Worm (Caenorhabditis elegans): ENCODE measurements around the gene cya-2.
"Not testable (repeated sequence)": the region's sequence is repeated elsewhere in the genome, so short reads cannot be mapped to it uniquely, and the experiment has no call there.

cya-2 gene

DNA sequence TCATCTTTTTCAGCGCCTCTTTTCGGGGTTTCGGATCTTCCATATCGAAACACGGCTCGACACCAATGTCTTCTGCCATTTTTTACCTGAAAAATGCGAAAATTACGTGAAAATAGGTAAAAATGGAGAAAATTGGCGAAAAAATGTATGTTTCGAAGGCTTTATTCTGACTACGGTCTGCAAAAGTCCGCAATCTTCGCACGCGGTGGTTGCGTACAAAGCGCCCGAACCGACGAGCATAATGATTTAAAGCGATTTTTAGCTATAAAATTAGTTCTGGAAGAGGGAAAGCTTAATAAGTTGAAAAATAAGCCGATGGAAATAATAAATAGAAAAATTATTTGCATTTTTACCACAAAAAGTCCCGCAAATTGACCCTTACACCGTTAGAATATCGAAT lies 35.6 kb upstream of the cya-2 start, which contains the start of gene F07E5.5:
TSS of gene F07E5.5 (minus strand) at position 86 of the 400 bp plus-strand sequence.
- TF ChIP-seq elt-2 (tag; optimal IDR thresholded peaks at IDR 0.05) (no peak), T23F11.4 (GFP tag; optimal IDR thresholded peaks at IDR 0.05) (no peak), ceh-19 (GFP tag; optimal IDR thresholded peaks at IDR 0.05) (no peak), nhr-11 (tag; optimal IDR thresholded peaks at IDR 0.05) (no peak), sox-4 (tag; optimal IDR thresholded peaks at IDR 0.05) (no peak), ceh-30 (tag; optimal IDR thresholded peaks at IDR 0.05) (no peak), ref-2 (tag; optimal IDR thresholded peaks at IDR 0.05) (no peak), lim-6 (tag; optimal IDR thresholded peaks at IDR 0.05) (no peak), ceh-14 (tag; optimal IDR thresholded peaks at IDR 0.05) (no peak), elt-4 (tag; optimal IDR thresholded peaks at IDR 0.05) (no peak), Y22D7AL.16 (tag; optimal IDR thresholded peaks at IDR 0.05) (no peak), tbx-2 (tag; optimal IDR thresholded peaks at IDR 0.05) (peak; percentile 1), pha-2 (tag; optimal IDR thresholded peaks at IDR 0.05) (no peak), ceh-34 (tag; optimal IDR thresholded peaks at IDR 0.05) (no peak), K09A11.1 (tag; optimal IDR thresholded peaks at IDR 0.05; ENCODE audit: insufficient read depth) (no peak), unc-55 (GFP tag; optimal IDR thresholded peaks at IDR 0.05) (no peak), nfya-1 (tag; optimal IDR thresholded peaks at IDR 0.05) (peak; percentile 42), unc-42 (tag; optimal IDR thresholded peaks at IDR 0.05) (peak; percentile 20), eyg-1 (tag; optimal IDR thresholded peaks at IDR 0.05) (no peak), pros-1 (tag; optimal IDR thresholded peaks at IDR 0.05) (no peak), ceh-22 (tag; optimal IDR thresholded peaks at IDR 0.05) (no peak)

DNA sequence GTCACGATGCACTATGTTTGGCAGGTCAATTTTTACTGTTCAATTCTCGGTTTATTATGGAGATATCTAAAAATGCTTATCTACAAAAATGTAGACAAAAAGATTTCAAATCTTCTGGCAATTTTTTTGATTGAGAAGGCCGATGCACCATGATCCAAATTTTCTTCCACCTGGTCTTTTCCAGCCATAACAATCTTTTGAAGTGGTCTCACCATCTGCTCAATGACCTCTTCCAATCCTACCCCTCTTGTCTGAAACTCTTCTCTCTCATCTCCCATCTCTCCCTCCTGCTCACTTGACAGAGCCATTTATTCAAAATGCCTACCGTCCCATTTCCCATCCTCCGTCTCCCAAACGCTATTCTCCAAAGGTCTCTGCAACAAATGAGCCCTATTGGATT lies 28.0 kb upstream of the cya-2 start, which contains the start of gene fbxb-35:
TSS of gene fbxb-35 (plus strand) at position 301 of the 400 bp plus-strand sequence.
- TF ChIP-seq eyg-1 (tag; optimal IDR thresholded peaks at IDR 0.05), result no peak
- no peak for TF ChIP-seq ref-2 (tag; optimal IDR thresholded peaks at IDR 0.05)
- no peak for TF ChIP-seq ets-4 (tag; optimal IDR thresholded peaks at IDR 0.05)
- no peak for TF ChIP-seq dmd-4 (tag; optimal IDR thresholded peaks at IDR 0.05; ENCODE audit: borderline replicate concordance)
- no peak for TF ChIP-seq ceh-14 (tag; optimal IDR thresholded peaks at IDR 0.05)
- no peak for TF ChIP-seq ceh-22 (tag; optimal IDR thresholded peaks at IDR 0.05)
- no peak for TF ChIP-seq pax-1 (tag; optimal IDR thresholded peaks at IDR 0.05)
- TF ChIP-seq T23F11.4 (GFP tag; optimal IDR thresholded peaks at IDR 0.05), result no peak
- TF ChIP-seq ceh-6 (GFP tag; optimal IDR thresholded peaks at IDR 0.05), result no peak
- no peak for TF ChIP-seq npax-4 (tag; optimal IDR thresholded peaks at IDR 0.05)
- no peak for TF ChIP-seq fkh-6 (tag; optimal IDR thresholded peaks at IDR 0.05)
- no peak for TF ChIP-seq ceh-34 (tag; optimal IDR thresholded peaks at IDR 0.05)
- no peak for TF ChIP-seq ama-1 (optimal IDR thresholded peaks at IDR 0.05)
- TF ChIP-seq ztf-16 (tag; optimal IDR thresholded peaks at IDR 0.05), result no peak
- TF ChIP-seq lim-6 (tag; optimal IDR thresholded peaks at IDR 0.05), result no peak
- TF ChIP-seq nhr-232 (tag; optimal IDR thresholded peaks at IDR 0.05), result no peak
- TF ChIP-seq pat-9 (tag; optimal IDR thresholded peaks at IDR 0.05), result no peak

DNA sequence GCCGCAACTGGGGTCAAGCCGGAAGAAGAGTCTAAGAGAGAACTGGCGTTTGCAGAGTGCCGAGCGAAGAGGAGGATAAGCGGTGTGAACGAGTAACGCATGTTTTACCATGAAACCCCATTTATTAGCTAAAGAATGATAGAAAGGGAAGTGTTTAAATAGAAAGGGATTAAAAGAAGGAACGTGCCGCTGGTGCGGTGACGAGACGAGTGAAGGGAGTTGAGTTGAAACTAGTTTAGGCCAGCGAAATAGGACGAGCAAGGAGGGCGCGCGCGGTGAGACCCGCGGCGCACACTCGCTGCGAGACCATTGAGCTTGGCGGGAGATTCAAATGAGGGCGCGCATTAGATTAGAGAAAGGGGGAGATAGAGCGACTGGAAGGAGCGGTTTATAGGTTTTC lies 23.1 kb upstream of the cya-2 start, which contains the start of gene math-1:
TSS of gene math-1 (minus strand) at position 101 of the 400 bp plus-strand sequence.
- not testable (repeated sequence) for TF ChIP-seq syd-9, ref-2, ahr-1 (tag; optimal IDR thresholded peaks at IDR 0.05)

DNA sequence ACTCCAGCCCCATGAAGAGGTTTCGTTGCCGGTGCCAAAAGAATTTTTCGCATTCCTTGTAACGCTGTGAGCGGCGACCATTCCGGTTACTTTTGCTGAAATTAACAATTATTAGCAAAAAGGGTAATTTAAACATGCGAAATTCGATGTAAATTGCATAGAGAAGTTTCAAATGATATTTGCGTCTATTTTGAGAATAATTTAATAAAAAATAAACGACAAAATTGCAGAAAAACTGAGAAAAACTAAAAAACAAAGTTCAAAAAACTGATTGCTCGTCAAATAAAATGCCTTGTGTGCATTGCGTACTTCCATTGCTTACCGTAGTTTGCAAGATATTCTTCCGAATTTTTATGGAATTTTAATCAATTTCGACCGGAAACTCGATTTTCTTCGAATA lies 22.1 kb upstream of the cya-2 start, which contains the start of gene bath-24:
TSS of gene bath-24 (minus strand) at position 101 of the 400 bp plus-strand sequence.
- TF ChIP-seq ama-1 (optimal IDR thresholded peaks at IDR 0.05), result no peak
- no peak for TF ChIP-seq pat-9 (tag; optimal IDR thresholded peaks at IDR 0.05)

DNA sequence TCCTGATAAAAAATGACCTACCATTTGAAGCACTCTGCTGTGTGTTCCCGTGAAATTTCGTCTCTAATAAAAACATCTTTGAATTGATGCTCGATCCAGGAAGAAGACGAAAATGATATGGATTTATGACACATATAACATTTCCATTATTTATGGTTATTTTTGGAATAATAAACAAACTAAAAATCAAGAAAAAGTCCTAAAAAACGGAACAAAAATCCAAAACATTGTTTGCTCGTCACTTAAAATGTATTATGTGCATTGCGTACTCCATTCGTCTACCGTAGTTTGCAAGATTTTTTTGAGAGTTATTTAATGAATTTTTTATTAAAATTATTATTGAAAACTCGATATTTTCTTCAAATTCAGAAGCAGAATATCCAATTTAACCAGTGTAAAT lies 19.0 kb upstream of the cya-2 start, which contains the start of gene bath-20:
TSS of gene bath-20 (minus strand) at position 101 of the 400 bp plus-strand sequence.
- no peak for TF ChIP-seq unc-55 (GFP tag; optimal IDR thresholded peaks at IDR 0.05)
- TF ChIP-seq che-1 (tag; optimal IDR thresholded peaks at IDR 0.05), result no peak
- no peak for TF ChIP-seq pros-1 (tag; optimal IDR thresholded peaks at IDR 0.05)
- no peak for TF ChIP-seq unc-42 (tag; optimal IDR thresholded peaks at IDR 0.05)
